Fruit fly (Drosophila melanogaster) whole organism, wandering third instar larva: Measurements from ENCODE around the gene mex1.

Experiments used
- Abd-B ChIP-seq: fragments of >200 bp; optimal IDR thresholded peaks from 2 replicates; lab custom pipeline; 2017; ENCODE audit warnings: missing biosample characterization, missing genetic modification characterization
- CG32264 ChIP-seq: fragments of 200-800 bp; sonication (Bioruptor generic); optimal IDR thresholded peaks from 2 replicates; lab custom pipeline; 2016; ENCODE audit warnings: missing biosample characterization, missing genetic modification characterization
- CG9705 ChIP-seq: fragments of 200-800 bp; sonication (Bioruptor generic); optimal IDR thresholded peaks from 2 replicates; lab custom pipeline; 2018; ENCODE audit warnings: missing biosample characterization, mild to moderate bottlenecking, missing genetic modification characterization
- CrebA ChIP-seq: fragments of 200-800 bp; sonication (Bioruptor generic); optimal IDR thresholded peaks from 2 replicates; lab custom pipeline; 2016; ENCODE audit warnings: missing biosample characterization, mild to moderate bottlenecking, missing genetic modification characterization, borderline replicate concordance
- Dfd ChIP-seq: fragments of >200 bp; optimal IDR thresholded peaks from 2 replicates; lab custom pipeline; 2017; ENCODE audit warnings: missing biosample characterization, missing genetic modification characterization
- Dif ChIP-seq: fragments of 200-275, 200-300 bp; sonication (Bioruptor generic); optimal IDR thresholded peaks from 2 replicates; lab custom pipeline; 2018; ENCODE audit warnings: missing biosample characterization, missing genetic modification characterization; ENCODE audit not compliant: partially characterized antibody
- HLH106 ChIP-seq: fragments of 200-800 bp; optimal IDR thresholded peaks from 3 replicates; lab custom pipeline; 2019; ENCODE audit warnings: missing biosample characterization, mild to moderate bottlenecking, missing genetic modification characterization, moderate library complexity
- Hnf4 ChIP-seq: fragments of 200-800 bp; sonication (Bioruptor generic); optimal IDR thresholded peaks from 2 replicates; lab custom pipeline; 2016; ENCODE audit warnings: missing biosample characterization, mild to moderate bottlenecking, missing genetic modification characterization
- Hr78 ChIP-seq: fragments of >200 bp; optimal IDR thresholded peaks from 2 replicates; lab custom pipeline; 2017; ENCODE audit warnings: missing biosample characterization, missing genetic modification characterization
- Hr83 ChIP-seq: fragments of 200-300 bp; sonication (Bioruptor generic); optimal IDR thresholded peaks from 2 replicates; lab custom pipeline; 2016; ENCODE audit warnings: missing biosample characterization, mild to moderate bottlenecking, missing genetic modification characterization, moderate library complexity; ENCODE audit not compliant: poor library complexity, severe bottlenecking
- Jra ChIP-seq: sonication (Bioruptor generic); optimal IDR thresholded peaks from 2 replicates; lab custom pipeline; 2016; ENCODE audit warnings: missing biosample characterization, missing genetic modification characterization
- Mio ChIP-seq: sonication (Bioruptor generic); optimal IDR thresholded peaks from 2 replicates; lab custom pipeline; 2016; ENCODE audit warnings: missing biosample characterization, missing genetic modification characterization
- Myc ChIP-seq: fragments of >200 bp; optimal IDR thresholded peaks from 2 replicates; lab custom pipeline; 2017
- OdsH ChIP-seq: fragments of 200-800 bp; sonication (Bioruptor generic); optimal IDR thresholded peaks from 2 replicates; lab custom pipeline; 2016; ENCODE audit warnings: missing biosample characterization, mild to moderate bottlenecking, missing genetic modification characterization
- Rel ChIP-seq, 2 experiments: fragments of 200-800 bp; sonication (Bioruptor generic) in 1 of 2; optimal IDR thresholded peaks; 2 replicates in 1 of 2; 3 replicates in 1 of 2; lab custom pipeline; 2016 to 2019; ENCODE audit warnings: mild to moderate bottlenecking in 2 of 2, missing biosample characterization in 2 of 2, missing genetic modification characterization in 2 of 2, moderate library complexity in 1 of 2
- Sp1 ChIP-seq: fragments of 200-800 bp; sonication (Bioruptor generic); optimal IDR thresholded peaks from 3 replicates; lab custom pipeline; 2019; ENCODE audit warnings: missing biosample characterization, mild to moderate bottlenecking, missing genetic modification characterization, moderate library complexity
- Vsx2 ChIP-seq: fragments of 200-300, 225-300 bp; sonication (Bioruptor generic); optimal IDR thresholded peaks from 2 replicates; lab custom pipeline; 2018; ENCODE audit warnings: missing biosample characterization, missing genetic modification characterization; ENCODE audit not compliant: partially characterized antibody
- br ChIP-seq: fragments of 200-800 bp; sonication (Bioruptor generic); optimal IDR thresholded peaks from 2 replicates; lab custom pipeline; 2016; ENCODE audit warnings: missing biosample characterization, missing genetic modification characterization
- brk ChIP-seq: fragments of 200-800 bp; sonication (Bioruptor generic); optimal IDR thresholded peaks from 2 replicates; lab custom pipeline; 2016; ENCODE audit warnings: missing biosample characterization, mild to moderate bottlenecking, missing genetic modification characterization
- dmrt93B ChIP-seq: fragments of 200-800 bp; sonication (Bioruptor generic); optimal IDR thresholded peaks from 2 replicates; lab custom pipeline; 2018; ENCODE audit warnings: missing biosample characterization, mild to moderate bottlenecking, missing genetic modification characterization
- dsf ChIP-seq: sonication (Bioruptor generic); optimal IDR thresholded peaks from 2 replicates; lab custom pipeline; 2016; ENCODE audit warnings: missing biosample characterization, missing genetic modification characterization, borderline replicate concordance
- ey ChIP-seq: fragments of 200-800 bp; sonication (Bioruptor generic); optimal IDR thresholded peaks from 2 replicates; lab custom pipeline; 2016; ENCODE audit warnings: missing biosample characterization, missing genetic modification characterization
- foxo ChIP-seq, 2 experiments: fragments of 200-800 bp; sonication (Bioruptor generic); optimal IDR thresholded peaks; 2 replicates in 1 of 2; 3 replicates in 1 of 2; lab custom pipeline; 2016 to 2017; ENCODE audit warnings: missing biosample characterization in 2 of 2, missing genetic modification characterization in 2 of 2
- fru ChIP-seq: fragments of 200-800 bp; sonication (Bioruptor generic); optimal IDR thresholded peaks from 3 replicates; lab custom pipeline; 2016; ENCODE audit warnings: missing biosample characterization, mild to moderate bottlenecking, missing genetic modification characterization
- h ChIP-seq: fragments of 200-800 bp; sonication (Bioruptor generic); optimal IDR thresholded peaks from 3 replicates; lab custom pipeline; 2016; ENCODE audit warnings: missing biosample characterization, mild to moderate bottlenecking, missing genetic modification characterization
- jim ChIP-seq: fragments of 175-275, 200-325 bp; sonication (Bioruptor generic); optimal IDR thresholded peaks from 2 replicates; lab custom pipeline; 2016; ENCODE audit warnings: missing biosample characterization, mild to moderate bottlenecking, missing genetic modification characterization
- lola ChIP-seq: fragments of >200 bp; optimal IDR thresholded peaks from 2 replicates; lab custom pipeline; 2017; ENCODE audit warnings: missing biosample characterization, missing genetic modification characterization
- pan ChIP-seq: fragments of >200 bp; optimal IDR thresholded peaks from 2 replicates; lab custom pipeline; 2017
- psq ChIP-seq: fragments of 200-800 bp; sonication (Bioruptor generic); optimal IDR thresholded peaks from 3 replicates; lab custom pipeline; 2017; ENCODE audit warnings: missing biosample characterization, mild to moderate bottlenecking, missing genetic modification characterization, moderate library complexity
- rgr ChIP-seq: fragments of 200-800 bp; sonication (Bioruptor generic); optimal IDR thresholded peaks from 3 replicates; lab custom pipeline; 2016; ENCODE audit warnings: missing biosample characterization, mild to moderate bottlenecking, missing genetic modification characterization
- sage ChIP-seq: fragments of 200-800 bp; sonication (Bioruptor generic); optimal IDR thresholded peaks from 2 replicates; lab custom pipeline; 2016; ENCODE audit warnings: missing biosample characterization, mild to moderate bottlenecking, missing genetic modification characterization
- sv ChIP-seq: fragments of 200-800 bp; sonication (Bioruptor generic); optimal IDR thresholded peaks from 3 replicates; lab custom pipeline; 2016; ENCODE audit warnings: missing biosample characterization, missing genetic modification characterization
- tai ChIP-seq: sonication (Bioruptor generic); optimal IDR thresholded peaks from 2 replicates; lab custom pipeline; 2016; ENCODE audit warnings: missing biosample characterization, missing genetic modification characterization
- usp ChIP-seq: fragments of >200 bp; optimal IDR thresholded peaks from 2 replicates; lab custom pipeline; 2017; ENCODE audit warnings: missing biosample characterization, missing genetic modification characterization
- woc ChIP-seq: sonication (Bioruptor generic); optimal IDR thresholded peaks from 2 replicates; lab custom pipeline; 2016; ENCODE audit warnings: missing biosample characterization, mild to moderate bottlenecking, missing genetic modification characterization

mex1 gene

DNA sequence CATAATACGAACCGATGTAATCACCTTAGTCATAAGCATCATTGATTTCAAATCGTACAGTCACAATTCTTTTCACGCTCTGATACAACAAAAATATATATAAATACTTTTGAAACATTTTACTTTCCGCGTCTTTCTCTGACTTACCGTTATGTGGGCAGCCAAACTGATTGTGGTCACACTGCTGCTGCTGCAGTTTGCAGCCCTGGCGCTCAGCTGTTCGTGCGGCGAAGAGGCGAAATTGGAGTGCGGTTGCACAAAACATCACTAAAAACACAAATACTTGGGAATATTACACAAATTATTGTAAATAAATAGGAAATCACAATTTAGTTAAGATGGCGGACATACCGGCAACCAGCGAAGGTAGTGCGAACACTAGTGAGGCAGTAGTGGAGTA lies 10.0 kb downstream of the mex1 start, which contains the start of the genes gdl and gdl-ORF39:
Gene gdl (plus strand): TSS at position 48 of the 400 bp plus-strand sequence.
Gene gdl-ORF39 (plus strand): TSS at position 48 of the 400 bp plus-strand sequence.
- TF ChIP-seq rgr (no peak), Hnf4 (no peak), lola (GFP tag; lab: Kevin White, UChicago) (no peak), dmrt93B (no peak), CrebA (no peak), Dfd (GFP tag; lab: Kevin White, UChicago) (no peak), Vsx2 (GFP tag; lab: Kevin White, UChicago) (no peak)

DNA sequence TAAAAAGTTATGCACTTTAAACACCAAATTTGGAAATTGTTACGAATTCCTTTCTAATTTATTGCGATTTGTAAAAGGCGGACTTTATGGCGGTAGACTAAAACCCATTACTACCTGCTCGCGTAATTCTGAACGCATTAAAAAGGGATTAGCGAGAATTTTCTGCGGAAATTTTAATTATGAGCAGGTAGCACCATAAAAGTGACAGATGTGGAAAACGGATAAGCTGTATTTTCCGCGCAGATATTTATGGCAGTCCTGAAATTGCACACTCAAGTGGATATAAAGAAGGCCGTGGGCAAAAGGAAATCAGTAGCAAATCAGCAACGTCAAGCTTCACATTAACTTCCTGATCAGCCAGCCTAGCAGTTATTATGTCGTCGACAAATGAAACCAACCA lies 10.6 kb downstream of the mex1 start, which contains the start of gene Z600:
Gene Z600 (plus strand): TSS at position 312 of the 400 bp plus-strand sequence.
- TF ChIP-seq usp, result no peak
- no peak for TF ChIP-seq CrebA
- TF ChIP-seq rgr, result no peak
- no peak for TF ChIP-seq Dif (GFP tag; lab: Kevin White, UChicago)
- no peak for TF ChIP-seq foxo (GFP tag; optimal IDR thresholded peaks at IDR 0.05; lab: Kevin White, UChicago)
- TF ChIP-seq Dfd (GFP tag; lab: Kevin White, UChicago), result no peak
- no peak for TF ChIP-seq OdsH
- TF ChIP-seq Rel (GFP tag; optimal IDR thresholded peaks at IDR 0.05; lab: Kevin White, UChicago), result no peak
- no peak for TF ChIP-seq Rel (tag; optimal IDR thresholded peaks at IDR 0.05; lab: Kevin White, UChicago)
- TF ChIP-seq Hr83 (GFP tag; lab: Kevin White, UChicago), result no peak
- TF ChIP-seq HLH106 (tag; lab: Kevin White, UChicago), result no peak
- no peak for TF ChIP-seq woc (GFP tag; lab: Kevin White, UChicago)
- no peak for TF ChIP-seq sage (GFP tag; lab: Kevin White, UChicago)
- TF ChIP-seq, all 38 proteins: peak for 0

DNA sequence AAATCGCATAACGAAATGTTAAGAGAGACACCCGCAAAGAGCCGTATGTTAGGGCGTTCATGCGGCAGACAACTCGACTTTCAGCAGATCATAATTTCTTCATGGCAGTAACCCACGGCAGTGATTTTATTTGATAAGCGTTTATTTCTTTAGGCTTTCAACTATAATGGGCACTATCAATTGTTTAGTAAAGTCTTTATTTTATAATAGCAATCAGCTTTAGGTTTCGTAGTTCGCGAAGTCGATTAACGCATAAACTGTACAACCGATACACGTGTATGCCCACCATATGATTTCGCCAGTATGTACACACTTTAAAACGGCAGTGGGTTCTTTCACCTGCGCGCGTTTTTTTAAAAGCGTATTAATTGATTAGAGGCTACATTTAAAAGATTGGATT lies 11.2 kb downstream of the mex1 start, which contains the start of gene CG7841:
Gene CG7841 (minus strand): TSS at position 20 of the 400 bp plus-strand sequence.
- TF ChIP-seq Mio (GFP tag; lab: Kevin White, UChicago), result peak; percentile 85
- TF ChIP-seq HLH106 (tag; lab: Kevin White, UChicago), result peak; percentile 99
- TF ChIP-seq rgr, result peak; percentile 99
- peak; percentile 83 for TF ChIP-seq dsf (GFP tag; lab: Kevin White, UChicago)
- no peak for TF ChIP-seq jim
- no peak for TF ChIP-seq CrebA
- no peak for TF ChIP-seq Hr78
- TF ChIP-seq tai, result peak; percentile 96
- TF ChIP-seq foxo (GFP tag; optimal IDR thresholded peaks at IDR 0.05; lab: Kevin White, UChicago), result peak; percentile 96 to 99
- TF ChIP-seq fru (GFP tag; lab: Kevin White, UChicago), result peak; percentile 99
- TF ChIP-seq brk (GFP tag; lab: Kevin White, UChicago), result peak; percentile 98
- no peak for TF ChIP-seq Abd-B
- no peak for TF ChIP-seq pan
- peak; percentile 89 for TF ChIP-seq Rel (GFP tag; optimal IDR thresholded peaks at IDR 0.05; lab: Kevin White, UChicago)
- TF ChIP-seq Rel (tag; optimal IDR thresholded peaks at IDR 0.05; lab: Kevin White, UChicago), result peak; percentile 95
- TF ChIP-seq dmrt93B, result peak; percentile 94
- peak; percentile 99 for TF ChIP-seq OdsH
- peak; percentile 96 for TF ChIP-seq Hnf4
- peak; percentile 98 for TF ChIP-seq sage (GFP tag; lab: Kevin White, UChicago)
- peak; percentile 97 for TF ChIP-seq ey (GFP tag; lab: Kevin White, UChicago)
- peak; percentile 98 for TF ChIP-seq sv (GFP tag; lab: Kevin White, UChicago)
- no peak for TF ChIP-seq Myc (lab: Kevin White, UChicago)
- TF ChIP-seq woc (GFP tag; lab: Kevin White, UChicago), result peak; percentile 96
- TF ChIP-seq Jra, result peak; percentile 97
- no peak for TF ChIP-seq lola (GFP tag; lab: Kevin White, UChicago)
- TF ChIP-seq h (GFP tag; lab: Kevin White, UChicago), result peak; percentile 99
- peak; percentile 99 for TF ChIP-seq Sp1 (GFP tag; lab: Kevin White, UChicago)
- peak; percentile 93 for TF ChIP-seq psq
- TF ChIP-seq br (GFP tag; lab: Kevin White, UChicago), result peak; percentile 99
- TF ChIP-seq CG32264 (GFP tag; lab: Kevin White, UChicago), result peak; percentile 97
- TF ChIP-seq CG9705 (GFP tag; lab: Kevin White, UChicago), result peak; percentile 98
